Worm (Caenorhabditis elegans): ENCODE measurements around the gene C34E11.2.

DNA sequence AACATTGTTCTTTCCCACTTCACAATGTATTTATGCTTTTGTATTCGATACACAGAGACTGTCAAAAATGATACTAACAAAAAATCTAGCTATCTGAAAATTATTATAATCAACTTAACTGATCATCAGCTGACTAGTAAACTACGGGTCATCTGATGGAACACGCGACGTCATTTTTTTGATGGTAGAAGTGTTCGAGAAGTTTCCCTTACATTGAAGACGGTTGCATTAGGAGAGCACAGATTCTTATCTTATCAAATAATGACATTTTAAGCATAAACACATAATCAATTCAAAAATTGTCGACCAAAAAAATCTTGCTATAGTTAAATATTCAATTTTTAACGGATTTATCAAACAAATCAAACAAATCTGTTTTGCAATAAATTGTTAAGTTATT is 21.8 kb downstream of the C34E11.2 start:
- TF ChIP-seq ztf-11 (tag; optimal IDR thresholded peaks at IDR 0.05) = no peak
- no peak for TF ChIP-seq lsy-2 (tag; optimal IDR thresholded peaks at IDR 0.05)
- TF ChIP-seq nhr-77 (tag; optimal IDR thresholded peaks at IDR 0.05) = no peak
- no peak for TF ChIP-seq aly-2 (tag; optimal IDR thresholded peaks at IDR 0.05)
- no peak for TF ChIP-seq pqm-1 (tag; optimal IDR thresholded peaks at IDR 0.05)
- TF ChIP-seq dpl-1 (GFP tag; optimal IDR thresholded peaks at IDR 0.05) = no peak
- TF ChIP-seq nhr-11 (tag; optimal IDR thresholded peaks at IDR 0.05) = no peak
